Worm (Caenorhabditis elegans) whole organism, L4 larva: ENCODE data around the gene srz-58.

ENCODE experiments used
- D1046.2 ChIP-seq: fragments of 200-800 bp; sonication (Bioruptor generic); IDR thresholded peaks from 2 replicates; pipeline ENCODE4 v1.3.6; 2022; ENCODE audit warnings: missing genetic modification characterization, missing compliant biosample characterization
- F37D6.2 ChIP-seq: sonication (generic microtip); optimal IDR thresholded peaks from 2 replicates; lab custom pipeline; 2016; ENCODE audit warnings: mild to moderate bottlenecking, missing genetic modification characterization, missing compliant biosample characterization
- F44E2.7 ChIP-seq: fragments of 200-800 bp; sonication (Bioruptor generic); IDR thresholded peaks from 2 replicates; pipeline ENCODE4 v2.1.2; 2022; ENCODE audit warnings: missing genetic modification characterization, missing compliant biosample characterization
- R02D3.7 ChIP-seq: fragments of 150-350 bp; sonication (generic microtip); optimal IDR thresholded peaks from 3 replicates; lab custom pipeline; 2014; ENCODE audit warnings: missing biosample characterization, missing genetic modification characterization
- T26A8.4 ChIP-seq: fragments of 200-800 bp; sonication (Bioruptor generic); IDR thresholded peaks from 2 replicates; pipeline ENCODE4 v1.3.6; 2022; ENCODE audit warnings: missing genetic modification characterization, missing compliant biosample characterization
- ZK546.5 ChIP-seq, 2 experiments: sonication (generic microtip); optimal IDR thresholded peaks; 2 replicates each; lab custom pipeline; 2017; ENCODE audit warnings: missing biosample characterization in 2 of 2, missing genetic modification characterization in 2 of 2
- aha-1 ChIP-seq: fragments of 150-350 bp; peaks from one replicate; lab custom pipeline; 2014; ENCODE audit warnings: missing biosample characterization, missing genetic modification characterization
- aly-2 ChIP-seq: sonication (generic microtip); optimal IDR thresholded peaks from 2 replicates; lab custom pipeline; 2018; ENCODE audit warnings: missing biosample characterization, missing genetic modification characterization
- ama-1 ChIP-seq: fragments of 150-350 bp; optimal IDR thresholded peaks from 2 replicates; lab custom pipeline; 2014; ENCODE audit warnings: inconsistent platforms, mixed read lengths
- attf-4 ChIP-seq: sonication (generic microtip); optimal IDR thresholded peaks from 3 replicates; lab custom pipeline; 2017; ENCODE audit warnings: missing biosample characterization, missing genetic modification characterization
- ceh-28 ChIP-seq: fragments of 150-350 bp; optimal IDR thresholded peaks from 2 replicates; lab custom pipeline; 2014; ENCODE audit warnings: missing biosample characterization, missing genetic modification reagents, missing genetic modification characterization
- ctbp-1 ChIP-seq: fragments of 200-800 bp; sonication (Bioruptor generic); IDR thresholded peaks from 2 replicates; pipeline ENCODE4 v1.3.6; 2022; ENCODE audit warnings: missing genetic modification reagents, missing genetic modification characterization, missing compliant biosample characterization
- daf-16 ChIP-seq, 3 experiments: sonication (generic microtip); optimal IDR thresholded peaks; 2 replicates each; lab custom pipeline; 2016 to 2017; ENCODE audit warnings: missing genetic modification characterization in 3 of 3, missing genetic modification reagents in 3 of 3, mild to moderate bottlenecking in 2 of 3, missing compliant biosample characterization in 2 of 3, missing biosample characterization in 1 of 3, moderate library complexity in 1 of 3
- dmd-6 ChIP-seq: fragments of 200-800 bp; sonication (Bioruptor generic); IDR thresholded peaks from 2 replicates; pipeline ENCODE4 v1.3.6; 2022; ENCODE audit warnings: missing genetic modification reagents, missing genetic modification characterization, missing compliant biosample characterization
- egl-43 ChIP-seq: fragments of 200-800 bp; sonication (Bioruptor generic); IDR thresholded peaks from 2 replicates; pipeline ENCODE4 v1.3.6; 2022; ENCODE audit warnings: missing genetic modification reagents, missing genetic modification characterization, missing compliant biosample characterization
- fkh-10 ChIP-seq: fragments of 150-350 bp; optimal IDR thresholded peaks from 2 replicates; lab custom pipeline; 2014; ENCODE audit warnings: missing biosample characterization, missing genetic modification reagents, missing genetic modification characterization
- gei-8 ChIP-seq: fragments of 200-800 bp; sonication (Bioruptor generic); optimal IDR thresholded peaks from 2 replicates; lab custom pipeline; 2018; ENCODE audit warnings: mild to moderate bottlenecking, missing genetic modification characterization, missing compliant biosample characterization
- hlh-30 ChIP-seq: sonication (generic microtip); optimal IDR thresholded peaks from 2 replicates; lab custom pipeline; 2017; ENCODE audit warnings: antibody characterized with exemption, mild to moderate bottlenecking, missing genetic modification characterization, missing compliant biosample characterization; ENCODE audit not compliant: insufficient read depth
- hmg-1.1 ChIP-seq: fragments of 200-800 bp; sonication (Bioruptor generic); IDR thresholded peaks from 2 replicates; pipeline ENCODE4 v1.3.6; 2022; ENCODE audit warnings: missing genetic modification reagents, missing genetic modification characterization, missing compliant biosample characterization
- lin-29 ChIP-seq: fragments of 200-800 bp; sonication (Bioruptor generic); IDR thresholded peaks from 2 replicates; pipeline ENCODE4 v1.3.6; 2022; ENCODE audit warnings: missing genetic modification reagents, missing genetic modification characterization, missing compliant biosample characterization
- lir-3 ChIP-seq: sonication (generic microtip); optimal IDR thresholded peaks from 2 replicates; lab custom pipeline; 2016; ENCODE audit warnings: mild to moderate bottlenecking, missing genetic modification characterization, missing compliant biosample characterization
- mdl-1 ChIP-seq, 2 experiments: fragments of 150-350 bp in 1 of 2; sonication (generic microtip) in 1 of 2; optimal IDR thresholded peaks; 2 replicates each; lab custom pipeline; 2014 to 2017; ENCODE audit warnings: missing biosample characterization in 2 of 2, missing genetic modification characterization in 2 of 2
- nhr-11 ChIP-seq: fragments of 150-350 bp; optimal IDR thresholded peaks from 2 replicates; lab custom pipeline; 2014; ENCODE audit warnings: missing biosample characterization, missing genetic modification characterization
- nhr-237 ChIP-seq: sonication (generic microtip); optimal IDR thresholded peaks from 2 replicates; lab custom pipeline; 2017; ENCODE audit warnings: missing biosample characterization, missing genetic modification characterization
- nhr-28 ChIP-seq: fragments of 150-350 bp; optimal IDR thresholded peaks from 2 replicates; lab custom pipeline; 2014; ENCODE audit warnings: missing biosample characterization, missing genetic modification characterization
- nhr-76 ChIP-seq: fragments of 150-350 bp; optimal IDR thresholded peaks from 2 replicates; lab custom pipeline; 2014; ENCODE audit warnings: missing biosample characterization, missing genetic modification characterization
- php-3 ChIP-seq: fragments of 200-800 bp; sonication (Bioruptor generic); IDR thresholded peaks from 2 replicates; pipeline ENCODE4 v1.3.6; 2022; ENCODE audit warnings: missing genetic modification reagents, missing genetic modification characterization, missing compliant biosample characterization
- pqm-1 ChIP-seq: sonication (generic microtip); optimal IDR thresholded peaks from 2 replicates; lab custom pipeline; 2017; ENCODE audit warnings: missing biosample characterization, missing genetic modification characterization
- saeg-2 ChIP-seq: fragments of 200-800 bp; sonication (Bioruptor generic); IDR thresholded peaks from 2 replicates; pipeline ENCODE4 v1.3.6; 2022; ENCODE audit warnings: missing genetic modification reagents, missing genetic modification characterization, missing compliant biosample characterization
- set-16 ChIP-seq: fragments of 200-800 bp; sonication (Bioruptor generic); IDR thresholded peaks from 2 replicates; pipeline ENCODE4 v1.3.6; 2022; ENCODE audit warnings: missing genetic modification reagents, missing genetic modification characterization, missing compliant biosample characterization
- snpc-1.2 ChIP-seq: fragments of 200-800 bp; sonication (Bioruptor generic); IDR thresholded peaks from 2 replicates; pipeline ENCODE4 v1.3.6; 2022; ENCODE audit warnings: missing genetic modification reagents, missing genetic modification characterization, missing compliant biosample characterization
- snpc-4 ChIP-seq: fragments of 150-350 bp; optimal IDR thresholded peaks from 2 replicates; lab custom pipeline; 2014; ENCODE audit warnings: missing biosample characterization, missing genetic modification characterization
- spr-1 ChIP-seq: sonication (generic microtip); optimal IDR thresholded peaks from 2 replicates; lab custom pipeline; 2016; ENCODE audit warnings: mild to moderate bottlenecking, missing genetic modification characterization, missing compliant biosample characterization
- spr-3 ChIP-seq: fragments of 200-800 bp; sonication (Bioruptor generic); optimal IDR thresholded peaks from 2 replicates; lab custom pipeline; 2018; ENCODE audit warnings: mild to moderate bottlenecking, missing genetic modification characterization, missing compliant biosample characterization
- unc-130 ChIP-seq: sonication (generic microtip); optimal IDR thresholded peaks from 2 replicates; lab custom pipeline; 2016; ENCODE audit warnings: missing genetic modification reagents, missing genetic modification characterization, missing compliant biosample characterization
- zip-11 ChIP-seq: fragments of 200-800 bp; sonication (Bioruptor generic); IDR thresholded peaks from 2 replicates; pipeline ENCODE4 v1.3.6; 2022; ENCODE audit warnings: missing genetic modification characterization, missing compliant biosample characterization
- zip-2 ChIP-seq: fragments of 150-350 bp; optimal IDR thresholded peaks from 2 replicates; lab custom pipeline; 2014; ENCODE audit warnings: missing biosample characterization, missing genetic modification characterization

Gene srz-58

ce11 chrV:17323876-17324275 lies 5.9 kb downstream of the srz-58 start:
- TF ChIP-seq lir-3 (tag; lab: Kevin White, UChicago), result no peak
- TF ChIP-seq egl-43 (GFP tag; lab: Robert Waterston, UW), result 0 out of 2 replicates have a peak, but pooled peaks have one; percentile 45
- no peak for TF ChIP-seq hlh-30 (tag; lab: Kevin White, UChicago)
- no peak for TF ChIP-seq D1046.2 (GFP tag; lab: Robert Waterston, UW)
- TF ChIP-seq zip-11 (GFP tag; lab: Robert Waterston, UW), result no peak
- TF ChIP-seq nhr-76 (tag; lab: Kevin White, UChicago), result no peak
- no peak for TF ChIP-seq snpc-4 (tag; lab: Kevin White, UChicago)
- no peak for TF ChIP-seq mdl-1 (tag; optimal IDR thresholded peaks at IDR 0.05; lab: Kevin White, UChicago)
- TF ChIP-seq hmg-1.1 (GFP tag; lab: Robert Waterston, UW), result no peak
- no peak for TF ChIP-seq ama-1 (lab: Kevin White, UChicago)
- no peak for TF ChIP-seq F37D6.2
- peak; percentile 99 for TF ChIP-seq set-16 (GFP tag; lab: Robert Waterston, UW)

- TF ChIP-seq gei-8 (GFP tag; lab: Kevin White, UChicago), result no peak
- TF ChIP-seq aly-2 (tag; lab: Kevin White, UChicago), result no peak
- TF ChIP-seq unc-130 (GFP tag; lab: Kevin White, UChicago), result no peak
- TF ChIP-seq spr-3, result no peak
- TF ChIP-seq nhr-76 (tag; lab: Kevin White, UChicago), result no peak
- TF ChIP-seq fkh-10, result no peak
- TF ChIP-seq spr-1 (tag; lab: Kevin White, UChicago), result no peak
- no peak for TF ChIP-seq zip-2 (tag; lab: Kevin White, UChicago)
- no peak for TF ChIP-seq ceh-28 (tag; lab: Kevin White, UChicago)
- TF ChIP-seq R02D3.7 (tag; lab: Kevin White, UChicago), result no peak
- TF ChIP-seq snpc-1.2 (GFP tag; lab: Robert Waterston, UW), result no peak
- no peak for TF ChIP-seq saeg-2 (GFP tag; lab: Robert Waterston, UW)
- no peak for TF ChIP-seq php-3
- no peak for TF ChIP-seq lin-29 (GFP tag; lab: Robert Waterston, UW)
- TF ChIP-seq nhr-11 (tag; lab: Kevin White, UChicago), result no peak
- no peak for TF ChIP-seq T26A8.4
- no peak for TF ChIP-seq attf-4 (tag; lab: Kevin White, UChicago)
- no peak for TF ChIP-seq nhr-237 (tag; lab: Kevin White, UChicago)
- no peak for TF ChIP-seq pqm-1 (tag; lab: Kevin White, UChicago)
Measured at ce11 chrV:17327867-17328266, 9.9 kb downstream of the srz-58 start, which contains the start of gene sdz-16. TSS of gene sdz-16 (minus strand) at chrV:17327967.

- TF ChIP-seq daf-16 (GFP tag; optimal IDR thresholded peaks at IDR 0.05; lab: Kevin White, UChicago) (no peak), daf-16 (tag; optimal IDR thresholded peaks at IDR 0.05; lab: Kevin White, UChicago) (no peak), aha-1 (tag; lab: Kevin White, UChicago) (peak; percentile 17), lir-3 (tag; lab: Kevin White, UChicago) (no peak)
Measured at ce11 chrV:17328497-17328896, 10.6 kb downstream of the srz-58 start, which contains the start of gene srg-44. TSS of gene srg-44 (plus strand) at chrV:17328797.

ce11 chrV:17331340-17331739 lies 13.4 kb downstream of the srz-58 start, which contains the start of gene fbxa-185:
TSS of gene fbxa-185 (plus strand) at chrV:17331640.
- TF ChIP-seq F37D6.2, result no peak
- TF ChIP-seq nhr-28 (tag; lab: Kevin White, UChicago), result no peak
- TF ChIP-seq fkh-10, result no peak
- no peak for TF ChIP-seq nhr-11 (tag; lab: Kevin White, UChicago)
- TF ChIP-seq ctbp-1 (GFP tag; lab: Robert Waterston, UW), result no peak
- TF ChIP-seq ZK546.5 (tag; optimal IDR thresholded peaks at IDR 0.05; lab: Kevin White, UChicago), result no peak
- no peak for TF ChIP-seq F44E2.7 (GFP tag; lab: Robert Waterston, UW)
- no peak for TF ChIP-seq spr-3
- no peak for TF ChIP-seq hmg-1.1 (GFP tag; lab: Robert Waterston, UW)
- no peak for TF ChIP-seq dmd-6 (GFP tag; lab: Robert Waterston, UW)
